Worm (Caenorhabditis elegans) whole organism, L1 larva: Measurements from ENCODE around the gene F31E8.5.

Source experiments
- F16B12.6 ChIP-seq: fragments of 150-350 bp; optimal IDR thresholded peaks from 2 replicates; lab custom pipeline; 2014; ENCODE audit warnings: missing biosample characterization, missing genetic modification characterization
- Y116A8C.19 ChIP-seq: sonication (generic microtip); optimal IDR thresholded peaks from 2 replicates; lab custom pipeline; 2016; ENCODE audit warnings: missing compliant biosample characterization, missing genetic modification characterization, borderline replicate concordance
- alr-1 ChIP-seq: fragments of 200-800 bp; sonication (Bioruptor generic); optimal IDR thresholded peaks from 2 replicates; lab custom pipeline; 2018; ENCODE audit warnings: borderline replicate concordance, mild to moderate bottlenecking, missing genetic modification characterization, missing compliant biosample characterization
- blmp-1 ChIP-seq: fragments of 150-350 bp; optimal IDR thresholded peaks from 2 replicates; lab custom pipeline; 2014; ENCODE audit warnings: missing biosample characterization, missing genetic modification characterization
- ceh-63 ChIP-seq: fragments of 200-800 bp; sonication (Bioruptor generic); optimal IDR thresholded peaks from 2 replicates; lab custom pipeline; 2018; ENCODE audit warnings: mild to moderate bottlenecking, missing genetic modification characterization, missing compliant biosample characterization
- ceh-82 ChIP-seq, 3 experiments: fragments of 150-350 bp in 1 of 3; sonication (generic microtip) in 2 of 3; optimal IDR thresholded peaks; 2 replicates each; lab custom pipeline; 2014 to 2017; ENCODE audit warnings: missing biosample characterization in 3 of 3, missing genetic modification characterization in 3 of 3
- ceh-90 ChIP-seq: sonication (generic microtip); optimal IDR thresholded peaks from 2 replicates; lab custom pipeline; 2016; ENCODE audit warnings: missing genetic modification characterization, missing compliant biosample characterization
- ces-1 ChIP-seq: fragments of 150-350 bp; optimal IDR thresholded peaks from 2 replicates; lab custom pipeline; 2014; ENCODE audit warnings: missing biosample characterization, missing genetic modification reagents, missing genetic modification characterization
- efl-1 ChIP-seq, 4 experiments: fragments of 150-350 bp; optimal IDR thresholded peaks in 3 of 4; peaks in 1 of 4; 1 replicate in 1 of 4; 2 replicates in 3 of 4; lab custom pipeline; 2014; ENCODE audit warnings: missing biosample characterization in 2 of 4, missing genetic modification characterization in 2 of 4, missing genetic modification reagents in 2 of 4
- egl-27 ChIP-seq, 2 experiments: fragments of 150-350 bp in 1 of 2; sonication (generic microtip); optimal IDR thresholded peaks; 3 replicates each; lab custom pipeline; 2017 to 2018; ENCODE audit warnings: missing biosample characterization in 2 of 2, missing genetic modification characterization in 2 of 2, missing genetic modification reagents in 2 of 2
- elt-2 ChIP-seq: sonication (generic microtip); optimal IDR thresholded peaks from 2 replicates; lab custom pipeline; 2016; ENCODE audit warnings: missing genetic modification characterization, mild to moderate bottlenecking, inconsistent platforms, missing compliant biosample characterization, missing genetic modification reagents
- elt-3 ChIP-seq, 6 experiments: fragments of 150-350 bp in 1 of 6; sonication (generic microtip); optimal IDR thresholded peaks; 2 replicates each; lab custom pipeline; 2017 to 2018; ENCODE audit warnings: missing biosample characterization in 6 of 6, missing genetic modification characterization in 6 of 6, inconsistent platforms in 1 of 6
- fkh-4 ChIP-seq: sonication (generic microtip); optimal IDR thresholded peaks from 2 replicates; lab custom pipeline; 2016; ENCODE audit warnings: missing compliant biosample characterization, missing genetic modification characterization, borderline replicate concordance
- fkh-8 ChIP-seq: sonication (generic microtip); optimal IDR thresholded peaks from 2 replicates; lab custom pipeline; 2016; ENCODE audit warnings: mild to moderate bottlenecking, missing genetic modification characterization, missing compliant biosample characterization
- fos-1 ChIP-seq: fragments of 150-350 bp; optimal IDR thresholded peaks from 2 replicates; lab custom pipeline; 2014; ENCODE audit warnings: missing biosample characterization, missing genetic modification characterization
- grh-1 ChIP-seq: fragments of 200-800 bp; sonication (Bioruptor generic); IDR thresholded peaks from 2 replicates; pipeline ENCODE4 v1.3.6; 2022; ENCODE audit warnings: missing genetic modification reagents, missing genetic modification characterization, missing compliant biosample characterization
- hpl-2 ChIP-seq: fragments of 150-350 bp; optimal IDR thresholded peaks from 2 replicates; lab custom pipeline; 2014; ENCODE audit warnings: missing biosample characterization, missing genetic modification reagents, missing genetic modification characterization
- irx-1 ChIP-seq: sonication (generic microtip); optimal IDR thresholded peaks from 2 replicates; lab custom pipeline; 2016; ENCODE audit warnings: missing genetic modification characterization, missing compliant biosample characterization
- isw-1 ChIP-seq: fragments of 200-800 bp; sonication (Bioruptor generic); IDR thresholded peaks from 2 replicates; pipeline ENCODE4 v1.3.6; 2022; ENCODE audit warnings: missing genetic modification characterization, missing compliant biosample characterization
- jun-1 ChIP-seq: fragments of 150-350 bp; optimal IDR thresholded peaks from 2 replicates; lab custom pipeline; 2014; ENCODE audit warnings: missing biosample characterization, missing genetic modification reagents, missing genetic modification characterization
- lin-13 ChIP-seq: fragments of 150-350 bp; optimal IDR thresholded peaks from 2 replicates; lab custom pipeline; 2014; ENCODE audit warnings: missing biosample characterization, missing genetic modification reagents, missing genetic modification characterization
- lin-14 ChIP-seq: fragments of 200-800 bp; sonication (Bioruptor generic); optimal IDR thresholded peaks from 2 replicates; lab custom pipeline; 2018; ENCODE audit warnings: mild to moderate bottlenecking, missing genetic modification characterization, moderate library complexity, missing compliant biosample characterization
- lin-15B ChIP-seq: fragments of 150-350 bp; sonication (generic microtip); optimal IDR thresholded peaks from 3 replicates; lab custom pipeline; 2014; ENCODE audit warnings: missing biosample characterization, missing genetic modification characterization
- lin-39 ChIP-seq: fragments of 150-350 bp; optimal IDR thresholded peaks from 2 replicates; lab custom pipeline; 2014; ENCODE audit warnings: missing biosample characterization, missing genetic modification reagents, missing genetic modification characterization
- lir-3 ChIP-seq: sonication (generic microtip); optimal IDR thresholded peaks from 2 replicates; lab custom pipeline; 2016; ENCODE audit warnings: mild to moderate bottlenecking, missing genetic modification characterization, moderate library complexity, missing compliant biosample characterization; ENCODE audit not compliant: poor library complexity
- mdl-1 ChIP-seq, 2 experiments: fragments of 150-350 bp; optimal IDR thresholded peaks; 2 replicates each; lab custom pipeline; 2014 to 2017; ENCODE audit warnings: missing biosample characterization in 2 of 2, missing genetic modification characterization in 2 of 2, inconsistent platforms in 1 of 2
- mep-1 ChIP-seq: fragments of 150-350 bp; optimal IDR thresholded peaks from 2 replicates; lab custom pipeline; 2014; ENCODE audit warnings: missing biosample characterization, missing genetic modification characterization
- nhr-12 ChIP-seq: sonication (generic microtip); optimal IDR thresholded peaks from 2 replicates; lab custom pipeline; 2017; ENCODE audit warnings: missing biosample characterization, missing genetic modification characterization
- nhr-20 ChIP-seq: sonication (generic microtip); optimal IDR thresholded peaks from 2 replicates; lab custom pipeline; 2016; ENCODE audit warnings: mild to moderate bottlenecking, missing genetic modification characterization, missing compliant biosample characterization
- nhr-237 ChIP-seq: fragments of 150-350 bp; optimal IDR thresholded peaks from 2 replicates; lab custom pipeline; 2014; ENCODE audit warnings: missing biosample characterization, missing genetic modification characterization
- nhr-71 ChIP-seq: sonication (generic microtip); optimal IDR thresholded peaks from 2 replicates; lab custom pipeline; 2016; ENCODE audit warnings: mild to moderate bottlenecking, missing genetic modification characterization, moderate library complexity, missing compliant biosample characterization
- nhr-76 ChIP-seq: sonication (generic microtip); optimal IDR thresholded peaks from 2 replicates; lab custom pipeline; 2017; ENCODE audit warnings: missing biosample characterization, missing genetic modification characterization
- nhr-84 ChIP-seq: sonication (generic microtip); optimal IDR thresholded peaks from 2 replicates; lab custom pipeline; 2017; ENCODE audit warnings: missing biosample characterization, missing genetic modification characterization
- nhr-85 ChIP-seq: sonication (generic microtip); peaks from one replicate; lab custom pipeline; 2016; ENCODE audit warnings: missing genetic modification characterization, inconsistent platforms, missing compliant biosample characterization
- nhr-90 ChIP-seq: sonication (generic microtip); optimal IDR thresholded peaks from 2 replicates; lab custom pipeline; 2016; ENCODE audit warnings: mild to moderate bottlenecking, missing genetic modification characterization, missing compliant biosample characterization; ENCODE audit not compliant: poor library complexity
- pag-3 ChIP-seq: sonication (generic microtip); optimal IDR thresholded peaks from 2 replicates; lab custom pipeline; 2017; ENCODE audit warnings: missing genetic modification characterization, mild to moderate bottlenecking, missing compliant biosample characterization, antibody characterized with exemption, borderline replicate concordance; ENCODE audit not compliant: insufficient read depth
- pqm-1 ChIP-seq: sonication (generic microtip); optimal IDR thresholded peaks from 3 replicates; lab custom pipeline; 2017; ENCODE audit warnings: missing biosample characterization, missing genetic modification characterization
- skn-1 ChIP-seq: fragments of 150-350 bp; optimal IDR thresholded peaks from 2 replicates; lab custom pipeline; 2014; ENCODE audit warnings: missing biosample characterization, missing genetic modification characterization
- snpc-4 ChIP-seq: fragments of 150-350 bp; optimal IDR thresholded peaks from 2 replicates; lab custom pipeline; 2014; ENCODE audit warnings: missing biosample characterization, missing genetic modification characterization
- sox-4 ChIP-seq: sonication (generic microtip); optimal IDR thresholded peaks from 2 replicates; lab custom pipeline; 2016; ENCODE audit warnings: missing genetic modification characterization, missing compliant biosample characterization
- sup-37 ChIP-seq: fragments of 200-800 bp; sonication (Bioruptor generic); optimal IDR thresholded peaks from 2 replicates; lab custom pipeline; 2018; ENCODE audit warnings: mild to moderate bottlenecking, missing genetic modification characterization, missing compliant biosample characterization
- swsn-7 ChIP-seq: sonication (generic microtip); optimal IDR thresholded peaks from 2 replicates; lab custom pipeline; 2016; ENCODE audit warnings: missing genetic modification characterization, missing compliant biosample characterization
- tlp-1 ChIP-seq: fragments of 150-350 bp; optimal IDR thresholded peaks from 2 replicates; lab custom pipeline; 2014; ENCODE audit warnings: missing biosample characterization, missing genetic modification characterization
- unc-98 ChIP-seq: fragments of 200-800 bp; sonication (Bioruptor generic); IDR thresholded peaks from 2 replicates; pipeline ENCODE4 v1.3.6; 2022; ENCODE audit warnings: missing genetic modification characterization, missing compliant biosample characterization

F31E8.5 gene

DNA sequence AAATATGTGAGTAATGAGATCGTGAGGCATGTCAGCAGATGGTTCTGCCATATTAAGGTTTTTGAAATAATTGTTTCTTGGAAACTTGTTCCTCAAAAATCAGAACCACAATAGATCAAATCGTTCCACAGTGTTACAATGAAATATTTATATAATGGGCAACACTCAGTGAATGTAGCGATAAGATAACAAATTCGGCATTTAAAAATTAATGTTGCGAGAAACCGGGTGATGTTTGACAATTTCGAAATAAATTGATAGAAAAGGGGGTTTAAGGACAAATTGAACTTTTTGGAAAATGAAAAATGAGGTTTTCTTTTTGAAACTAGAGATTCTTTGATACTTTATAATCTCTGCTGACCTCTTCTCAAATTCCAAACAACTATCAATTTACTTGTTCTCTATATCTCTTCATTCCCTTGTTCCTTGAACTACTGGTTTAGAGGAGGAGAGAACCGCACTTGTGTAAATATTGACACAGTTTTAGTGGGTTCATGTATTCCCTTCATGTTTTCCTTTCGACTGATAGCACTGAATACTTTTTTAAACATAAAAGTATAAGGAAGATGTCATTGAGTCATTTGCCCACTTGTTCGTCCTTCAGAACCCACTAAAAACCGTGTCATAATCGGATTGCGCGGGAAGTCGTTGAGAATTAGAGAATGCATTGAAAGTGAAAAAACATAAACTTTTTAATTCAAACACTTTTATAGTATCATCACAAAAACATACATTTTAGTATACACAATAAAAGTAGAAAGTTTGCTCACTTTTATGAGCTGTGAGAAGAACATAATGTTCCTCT is 29.9 kb upstream of the F31E8.5 start (continued):
- TF ChIP-seq Y116A8C.19 (tag; lab: Kevin White, UChicago): no peak
- TF ChIP-seq elt-2 (tag; lab: Kevin White, UChicago): peak; percentile 62
- no peak for TF ChIP-seq mep-1
- peak; percentile 89 for TF ChIP-seq blmp-1 (tag; lab: Kevin White, UChicago)
- no peak for TF ChIP-seq fkh-4 (tag; lab: Kevin White, UChicago)
- no peak for TF ChIP-seq jun-1

DNA sequence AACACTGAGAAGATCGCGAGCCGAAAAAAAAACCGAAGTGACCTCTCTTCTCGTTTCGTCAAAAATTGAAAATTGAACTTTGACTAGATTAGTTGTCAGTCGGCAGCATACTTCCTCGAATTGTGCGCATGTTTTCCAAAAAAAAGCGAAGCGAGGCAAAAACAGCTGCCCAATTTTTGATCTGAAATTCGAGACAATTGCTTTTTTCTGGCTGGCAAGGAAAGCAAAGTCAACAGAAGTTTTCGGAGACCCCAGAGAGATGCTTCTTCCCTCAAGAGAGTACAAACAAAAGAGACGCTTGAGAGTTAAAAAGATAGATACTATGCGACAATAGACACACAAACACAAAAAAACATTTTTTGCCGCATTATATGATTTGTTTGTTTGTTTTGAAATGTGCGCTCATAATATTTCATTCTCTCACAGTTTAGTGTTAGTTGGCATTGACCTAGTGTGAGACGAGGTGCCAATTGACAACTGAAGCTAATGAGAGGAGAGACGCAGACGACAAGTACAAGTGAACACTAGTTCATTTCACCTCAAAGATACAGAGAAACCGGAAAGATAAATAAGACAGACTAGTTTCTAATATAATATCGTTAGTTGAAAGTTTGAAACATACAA is 29.0 kb upstream of the F31E8.5 start:
- no peak for TF ChIP-seq hpl-2
- TF ChIP-seq Y116A8C.19 (tag; lab: Kevin White, UChicago): no peak
- TF ChIP-seq egl-27 (tag; optimal IDR thresholded peaks at IDR 0.05; lab: Kevin White, UChicago): peak in 1 of 2 experiments; percentile 11
- TF ChIP-seq blmp-1 (tag; lab: Kevin White, UChicago): peak; percentile 3
- no peak for TF ChIP-seq lir-3 (tag; lab: Kevin White, UChicago)
- TF ChIP-seq lin-39 (tag; lab: Kevin White, UChicago): no peak
- TF ChIP-seq pag-3 (tag; lab: Kevin White, UChicago): peak; percentile 4
- TF ChIP-seq mdl-1 (tag; optimal IDR thresholded peaks at IDR 0.05; lab: Kevin White, UChicago): no peak
- TF ChIP-seq nhr-237 (tag; lab: Kevin White, UChicago): no peak
- TF ChIP-seq efl-1 (optimal IDR thresholded peaks at IDR 0.05; lab: Kevin White, UChicago): no peak
- TF ChIP-seq efl-1 (GFP tag; optimal IDR thresholded peaks at IDR 0.05 in 1 of 2; lab: Kevin White, UChicago): peak in 1 of 2 experiments; percentile 70
- TF ChIP-seq irx-1: peak; percentile 18
- TF ChIP-seq ceh-63 (GFP tag; lab: Kevin White, UChicago): no peak
- TF ChIP-seq ceh-82 (tag; optimal IDR thresholded peaks at IDR 0.05; lab: Kevin White, UChicago): no peak
- TF ChIP-seq ceh-90 (tag; lab: Kevin White, UChicago): no peak
- peak; percentile 45 for TF ChIP-seq lin-14 (GFP tag; lab: Kevin White, UChicago)
- TF ChIP-seq tlp-1 (tag; lab: Kevin White, UChicago): no peak
- TF ChIP-seq mep-1: peak; percentile 32
- TF ChIP-seq nhr-90 (tag; lab: Kevin White, UChicago): no peak
- TF ChIP-seq lin-13 (GFP tag; lab: Kevin White, UChicago): no peak

DNA sequence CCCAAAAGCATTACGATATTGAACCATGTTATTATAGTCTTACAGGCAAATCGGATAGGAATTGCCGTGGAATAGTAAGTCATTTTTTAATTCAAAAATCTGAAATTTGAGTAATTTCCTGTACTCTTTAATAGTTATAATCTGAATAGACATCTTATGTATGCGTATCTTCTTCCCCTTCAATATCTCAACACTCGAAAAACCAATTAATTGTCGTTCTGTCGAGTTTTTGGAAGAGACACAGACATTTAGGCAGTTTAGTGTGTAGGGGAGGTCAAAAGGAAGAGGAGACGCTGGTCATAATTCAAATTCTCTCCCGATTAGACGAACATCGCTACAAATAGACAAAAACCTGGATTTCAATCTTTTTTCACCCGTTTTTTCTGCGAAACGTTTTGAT is 28.4 kb upstream of the F31E8.5 start:
- TF ChIP-seq nhr-85 (tag; lab: Kevin White, UChicago): peak; percentile 93
- TF ChIP-seq elt-3 (tag; optimal IDR thresholded peaks at IDR 0.05; lab: Kevin White, UChicago): peak in 1 of 6 experiments; percentile 50
- no peak for TF ChIP-seq nhr-12
- TF ChIP-seq pag-3 (tag; lab: Kevin White, UChicago): no peak
- peak; percentile 85 for TF ChIP-seq blmp-1 (tag; lab: Kevin White, UChicago)
- no peak for TF ChIP-seq sox-4 (tag; lab: Kevin White, UChicago)
- no peak for TF ChIP-seq fkh-4 (tag; lab: Kevin White, UChicago)
- TF ChIP-seq fkh-8 (tag; lab: Kevin White, UChicago): no peak
- TF ChIP-seq nhr-76 (tag; lab: Kevin White, UChicago): no peak
- peak; percentile 36 for TF ChIP-seq nhr-20
- no peak for TF ChIP-seq skn-1 (tag; lab: Kevin White, UChicago)
- TF ChIP-seq isw-1: no peak
- TF ChIP-seq F16B12.6 (tag; lab: Kevin White, UChicago): no peak
- no peak for TF ChIP-seq unc-98
- no peak for TF ChIP-seq ceh-63 (GFP tag; lab: Kevin White, UChicago)
- no peak for TF ChIP-seq fos-1 (tag; lab: Kevin White, UChicago)
- TF ChIP-seq grh-1 (GFP tag; lab: Robert Waterston, UW): no peak
- no peak for TF ChIP-seq sup-37 (GFP tag; lab: Kevin White, UChicago)
- no peak for TF ChIP-seq ces-1
- TF ChIP-seq nhr-84 (tag; lab: Kevin White, UChicago): no peak
- peak in 1 of 2 experiments; percentile 85 for TF ChIP-seq egl-27 (tag; optimal IDR thresholded peaks at IDR 0.05; lab: Kevin White, UChicago)
- TF ChIP-seq lin-15B (tag; lab: Kevin White, UChicago): no peak
- TF ChIP-seq pqm-1 (tag; lab: Kevin White, UChicago): no peak
- TF ChIP-seq nhr-71: peak; percentile 27
- TF ChIP-seq swsn-7: peak; percentile 11
- TF ChIP-seq alr-1 (tag; lab: Kevin White, UChicago): no peak
- peak; percentile 13 to 21 for TF ChIP-seq efl-1 (optimal IDR thresholded peaks at IDR 0.05; lab: Kevin White, UChicago)
- TF ChIP-seq efl-1 (GFP tag; optimal IDR thresholded peaks at IDR 0.05 in 1 of 2; lab: Kevin White, UChicago): no peak
- TF ChIP-seq snpc-4 (tag; lab: Kevin White, UChicago): no peak
